Worm (Caenorhabditis elegans): ENCODE measurements around the gene flr-1.
"Not testable (repeated sequence)": the region's sequence is repeated elsewhere in the genome, so short reads cannot be mapped to it uniquely, and the experiment has no call there.

ce11 chrX:13428755-13429154 is 27.6 kb downstream of the flr-1 start, which contains the start of gene fkh-4:
- TF ChIP-seq F26F4.8 (GFP tag; conservative IDR thresholded peaks at IDR 0.05); nhr-237 (tag; optimal IDR thresholded peaks at IDR 0.05); daf-12 (tag; optimal IDR thresholded peaks at IDR 0.05); R02D3.7 (tag; optimal IDR thresholded peaks at IDR 0.05); nhr-111 (GFP tag; optimal IDR thresholded peaks at IDR 0.05); F37D6.2 (tag; optimal IDR thresholded peaks at IDR 0.05); Y75B8A.6 (GFP tag; IDR thresholded peaks at IDR 0.05); zag-1 (tag; optimal IDR thresholded peaks at IDR 0.05); ceh-32 (tag; optimal IDR thresholded peaks at IDR 0.05; ENCODE audit: poor library complexity): not testable (repeated sequence)
